Worm (Caenorhabditis elegans) whole organism, L2 larva: ENCODE data around the gene F01D5.5.
A peak's percentile ranks its signal among the peaks of the same experiment; 100 is the strongest.

Experiments used
- C34F6.9 ChIP-seq: fragments of 150-350 bp; optimal IDR thresholded peaks from 2 replicates; lab custom pipeline; 2014; ENCODE audit warnings: missing biosample characterization, missing genetic modification characterization
- F13H6.1 ChIP-seq: sonication (generic microtip); optimal IDR thresholded peaks from 2 replicates; lab custom pipeline; 2016; ENCODE audit warnings: missing genetic modification characterization, missing compliant biosample characterization
- R02D3.7 ChIP-seq: fragments of 150-350 bp; optimal IDR thresholded peaks from 2 replicates; lab custom pipeline; 2014; ENCODE audit warnings: missing biosample characterization, missing genetic modification characterization
- Y55F3AM.14 ChIP-seq: fragments of 200-800 bp; sonication (Bioruptor generic); optimal IDR thresholded peaks from 2 replicates; lab custom pipeline; 2018; ENCODE audit warnings: mild to moderate bottlenecking, missing genetic modification characterization, missing compliant biosample characterization
- ZK546.5 ChIP-seq: sonication (generic microtip); optimal IDR thresholded peaks from 2 replicates; lab custom pipeline; 2017; ENCODE audit warnings: missing biosample characterization, missing genetic modification characterization
- alr-1 ChIP-seq: fragments of 150-350 bp; optimal IDR thresholded peaks from 2 replicates; lab custom pipeline; 2014; ENCODE audit warnings: missing biosample characterization, missing genetic modification characterization
- aly-2 ChIP-seq: fragments of 150-350 bp; optimal IDR thresholded peaks from 2 replicates; lab custom pipeline; 2014; ENCODE audit warnings: missing biosample characterization, missing genetic modification characterization
- ama-1 ChIP-seq: fragments of 150-350 bp; optimal IDR thresholded peaks from 2 replicates; lab custom pipeline; 2018; ENCODE audit warnings: inconsistent platforms
- blmp-1 ChIP-seq: sonication (generic microtip); optimal IDR thresholded peaks from 2 replicates; lab custom pipeline; 2017; ENCODE audit warnings: missing genetic modification characterization, mild to moderate bottlenecking, missing compliant biosample characterization, antibody characterized with exemption, moderate library complexity; ENCODE audit not compliant: insufficient read depth
- ceh-16 ChIP-seq: fragments of 150-350 bp; optimal IDR thresholded peaks from 2 replicates; lab custom pipeline; 2014; ENCODE audit warnings: missing biosample characterization, missing genetic modification characterization
- ceh-82 ChIP-seq: fragments of 150-350 bp; optimal IDR thresholded peaks from 2 replicates; lab custom pipeline; 2014; ENCODE audit warnings: missing biosample characterization, missing genetic modification characterization
- crh-2 ChIP-seq: sonication (generic microtip); optimal IDR thresholded peaks from 2 replicates; lab custom pipeline; 2017; ENCODE audit warnings: missing biosample characterization, missing genetic modification characterization
- egl-27 ChIP-seq: sonication (generic microtip); optimal IDR thresholded peaks from 3 replicates; lab custom pipeline; 2017; ENCODE audit warnings: missing biosample characterization, missing genetic modification reagents, missing genetic modification characterization
- elt-1 ChIP-seq: fragments of 150-350 bp; optimal IDR thresholded peaks from 2 replicates; lab custom pipeline; 2014; ENCODE audit warnings: missing biosample characterization, missing genetic modification characterization
- fos-1 ChIP-seq: fragments of 150-350 bp; optimal IDR thresholded peaks from 2 replicates; lab custom pipeline; 2014; ENCODE audit warnings: missing biosample characterization, missing genetic modification characterization
- gmeb-1 ChIP-seq: fragments of 150-350 bp; optimal IDR thresholded peaks from 2 replicates; lab custom pipeline; 2014; ENCODE audit warnings: missing biosample characterization, missing genetic modification characterization
- lin-11 ChIP-seq: fragments of 150-350 bp; sonication (generic microtip); optimal IDR thresholded peaks from 2 replicates; lab custom pipeline; 2014; ENCODE audit warnings: missing biosample characterization, missing genetic modification characterization, inconsistent platforms, mixed read lengths
- lin-13 ChIP-seq: fragments of 150-350 bp; optimal IDR thresholded peaks from 2 replicates; lab custom pipeline; 2014; ENCODE audit warnings: missing biosample characterization, missing genetic modification reagents, missing genetic modification characterization
- lin-39 ChIP-seq: fragments of 150-350 bp; optimal IDR thresholded peaks from 2 replicates; lab custom pipeline; 2014; ENCODE audit warnings: missing biosample characterization, missing genetic modification reagents, missing genetic modification characterization
- lsy-2 ChIP-seq, 2 experiments: fragments of 150-350 bp in 1 of 2; sonication (generic microtip) in 1 of 2; optimal IDR thresholded peaks; 2 replicates each; lab custom pipeline; 2014 to 2017; ENCODE audit warnings: missing biosample characterization in 2 of 2, missing genetic modification characterization in 2 of 2
- mbf-1 ChIP-seq: sonication (generic microtip); optimal IDR thresholded peaks from 2 replicates; lab custom pipeline; 2017; ENCODE audit warnings: missing biosample characterization, missing genetic modification characterization
- mdl-1 ChIP-seq, 2 experiments: fragments of 150-350 bp in 1 of 2; sonication (generic microtip) in 1 of 2; optimal IDR thresholded peaks; 2 replicates each; lab custom pipeline; 2017; ENCODE audit warnings: missing biosample characterization in 2 of 2, missing genetic modification characterization in 2 of 2
- nhr-10 ChIP-seq: sonication (generic microtip); optimal IDR thresholded peaks from 2 replicates; lab custom pipeline; 2017; ENCODE audit warnings: missing biosample characterization, missing genetic modification characterization
- nhr-11 ChIP-seq: fragments of 150-350 bp; optimal IDR thresholded peaks from 2 replicates; lab custom pipeline; 2014; ENCODE audit warnings: missing biosample characterization, missing genetic modification characterization
- nhr-21 ChIP-seq: fragments of 150-350 bp; optimal IDR thresholded peaks from 2 replicates; lab custom pipeline; 2014; ENCODE audit warnings: missing biosample characterization, missing genetic modification characterization
- nhr-23 ChIP-seq: fragments of 150-350 bp; optimal IDR thresholded peaks from 2 replicates; lab custom pipeline; 2014; ENCODE audit warnings: missing biosample characterization, missing genetic modification reagents, missing genetic modification characterization
- nhr-237 ChIP-seq: fragments of 150-350 bp; optimal IDR thresholded peaks from 2 replicates; lab custom pipeline; 2014; ENCODE audit warnings: missing biosample characterization, missing genetic modification characterization
- nhr-6 ChIP-seq: fragments of 150-350 bp; optimal IDR thresholded peaks from 2 replicates; lab custom pipeline; 2014; ENCODE audit warnings: missing biosample characterization, missing genetic modification characterization
- nhr-77 ChIP-seq: fragments of 150-350 bp; optimal IDR thresholded peaks from 2 replicates; lab custom pipeline; 2014; ENCODE audit warnings: missing biosample characterization, missing genetic modification characterization
- peb-1 ChIP-seq: fragments of 150-350 bp; optimal IDR thresholded peaks from 2 replicates; lab custom pipeline; 2014; ENCODE audit warnings: missing biosample characterization, missing genetic modification characterization
- sem-4 ChIP-seq: fragments of 150-350 bp; optimal IDR thresholded peaks from 2 replicates; lab custom pipeline; 2014; ENCODE audit warnings: missing biosample characterization, missing genetic modification reagents, missing genetic modification characterization
- skn-1 ChIP-seq: sonication (generic microtip); optimal IDR thresholded peaks from 2 replicates; lab custom pipeline; 2017; ENCODE audit warnings: missing biosample characterization, missing genetic modification characterization
- sma-9 ChIP-seq, 2 experiments: fragments of 150-350 bp in 1 of 2; sonication (generic microtip) in 1 of 2; optimal IDR thresholded peaks; 2 replicates each; lab custom pipeline; 2014 to 2016; ENCODE audit warnings: missing genetic modification characterization in 2 of 2, mild to moderate bottlenecking in 1 of 2, missing biosample characterization in 1 of 2, missing compliant biosample characterization in 1 of 2, missing genetic modification reagents in 1 of 2, moderate library complexity in 1 of 2
- snpc-4 ChIP-seq: fragments of 150-350 bp; optimal IDR thresholded peaks from 2 replicates; lab custom pipeline; 2014; ENCODE audit warnings: missing biosample characterization, missing genetic modification characterization
- unc-55 ChIP-seq: fragments of 150-350 bp; sonication (generic microtip); optimal IDR thresholded peaks from 3 replicates; lab custom pipeline; 2014; ENCODE audit warnings: missing biosample characterization, missing genetic modification reagents, missing genetic modification characterization
- zag-1 ChIP-seq: fragments of 150-350 bp; optimal IDR thresholded peaks from 2 replicates; lab custom pipeline; 2014; ENCODE audit warnings: missing biosample characterization, missing genetic modification characterization
- ztf-1 ChIP-seq: fragments of 200-800 bp; sonication (Bioruptor generic); conservative IDR thresholded peaks from 2 replicates; pipeline ENCODE4 v1.3.6; 2022; ENCODE audit warnings: missing genetic modification characterization, missing compliant biosample characterization
- ztf-11 ChIP-seq: sonication (generic microtip); optimal IDR thresholded peaks from 2 replicates; lab custom pipeline; 2017; ENCODE audit warnings: missing biosample characterization, missing genetic modification characterization
- ztf-4 ChIP-seq: fragments of 150-350 bp; optimal IDR thresholded peaks from 2 replicates; lab custom pipeline; 2014; ENCODE audit warnings: missing biosample characterization, missing genetic modification characterization

F01D5.5 gene

ce11 chrII:14018192-14018591 is 16.1 kb upstream of the F01D5.5 start (continued):
- TF ChIP-seq C34F6.9 (tag; lab: Kevin White, UChicago) (peak; percentile 44), crh-2 (tag; lab: Kevin White, UChicago) (peak; percentile 85), lsy-2 (tag; optimal IDR thresholded peaks at IDR 0.05; lab: Kevin White, UChicago) (peak; percentile 66 to 77), nhr-23 (no peak), snpc-4 (peak; percentile 99), ztf-11 (no peak)

- no peak for TF ChIP-seq skn-1
- no peak for TF ChIP-seq C34F6.9 (tag; lab: Kevin White, UChicago)
- no peak for TF ChIP-seq nhr-77 (tag; lab: Kevin White, UChicago)
- no peak for TF ChIP-seq elt-1 (tag; lab: Kevin White, UChicago)
- no peak for TF ChIP-seq ama-1
- no peak for TF ChIP-seq alr-1 (tag; lab: Kevin White, UChicago)
- TF ChIP-seq R02D3.7 (tag; lab: Kevin White, UChicago) = no peak
- no peak for TF ChIP-seq fos-1
- no peak for TF ChIP-seq mdl-1 (tag; optimal IDR thresholded peaks at IDR 0.05; lab: Kevin White, UChicago)
- no peak for TF ChIP-seq peb-1
- TF ChIP-seq mbf-1 (tag; lab: Kevin White, UChicago) = no peak
- no peak for TF ChIP-seq nhr-11
- no peak for TF ChIP-seq ceh-82 (tag; lab: Kevin White, UChicago)
- TF ChIP-seq ztf-4 (tag; lab: Kevin White, UChicago) = no peak
- TF ChIP-seq nhr-21 (tag; lab: Kevin White, UChicago) = no peak
- TF ChIP-seq lsy-2 (tag; optimal IDR thresholded peaks at IDR 0.05; lab: Kevin White, UChicago) = no peak
- TF ChIP-seq nhr-237 = no peak
- TF ChIP-seq F13H6.1 = no peak
- TF ChIP-seq unc-55 (GFP tag; lab: Kevin White, UChicago) = no peak
- no peak for TF ChIP-seq ceh-16 (tag; lab: Kevin White, UChicago)
Measured at ce11 chrII:14016865-14017264, 14.8 kb upstream of the F01D5.5 start, which contains the start of gene cyp-37A1. Gene cyp-37A1 (minus strand): TSS chrII:14016965.

DNA sequence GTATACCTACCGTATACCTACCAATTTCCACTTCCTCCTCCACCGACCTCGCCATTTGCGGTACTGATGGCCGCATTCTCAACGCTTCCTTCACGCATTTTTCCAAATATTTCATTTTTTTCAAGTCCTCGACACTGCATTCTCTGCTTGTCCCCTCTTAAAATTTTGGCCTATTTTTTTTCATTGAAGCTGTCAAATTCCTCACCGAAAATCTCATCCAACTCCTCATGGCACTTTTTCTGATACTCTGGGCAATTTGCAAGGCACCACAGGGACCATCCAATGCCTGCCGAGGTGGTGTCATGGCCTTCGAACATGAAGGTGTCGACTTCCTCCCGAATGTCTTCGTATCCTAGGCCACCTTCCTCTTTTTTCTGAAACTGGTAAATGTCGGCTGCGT is 12.5 kb upstream of the F01D5.5 start:
- TF ChIP-seq nhr-6 (tag; lab: Kevin White, UChicago) = no peak
- no peak for TF ChIP-seq blmp-1
- no peak for TF ChIP-seq Y55F3AM.14
- no peak for TF ChIP-seq zag-1 (tag; lab: Kevin White, UChicago)
- TF ChIP-seq lin-13 = no peak
- no peak for TF ChIP-seq nhr-11
- TF ChIP-seq ztf-1 (GFP tag; lab: Robert Waterston, UW) = no peak
- TF ChIP-seq nhr-77 (tag; lab: Kevin White, UChicago) = no peak
- TF ChIP-seq nhr-10 (tag; lab: Kevin White, UChicago) = no peak
- no peak for TF ChIP-seq R02D3.7 (tag; lab: Kevin White, UChicago)
- no peak for TF ChIP-seq egl-27 (tag; lab: Kevin White, UChicago)
- no peak for TF ChIP-seq lsy-2 (tag; optimal IDR thresholded peaks at IDR 0.05; lab: Kevin White, UChicago)
- TF ChIP-seq ama-1 = no peak
- no peak for TF ChIP-seq sma-9 (GFP tag; optimal IDR thresholded peaks at IDR 0.05; lab: Kevin White, UChicago)
- TF ChIP-seq sma-9 (tag; optimal IDR thresholded peaks at IDR 0.05; lab: Kevin White, UChicago) = no peak
- TF ChIP-seq C34F6.9 (tag; lab: Kevin White, UChicago) = no peak

DNA sequence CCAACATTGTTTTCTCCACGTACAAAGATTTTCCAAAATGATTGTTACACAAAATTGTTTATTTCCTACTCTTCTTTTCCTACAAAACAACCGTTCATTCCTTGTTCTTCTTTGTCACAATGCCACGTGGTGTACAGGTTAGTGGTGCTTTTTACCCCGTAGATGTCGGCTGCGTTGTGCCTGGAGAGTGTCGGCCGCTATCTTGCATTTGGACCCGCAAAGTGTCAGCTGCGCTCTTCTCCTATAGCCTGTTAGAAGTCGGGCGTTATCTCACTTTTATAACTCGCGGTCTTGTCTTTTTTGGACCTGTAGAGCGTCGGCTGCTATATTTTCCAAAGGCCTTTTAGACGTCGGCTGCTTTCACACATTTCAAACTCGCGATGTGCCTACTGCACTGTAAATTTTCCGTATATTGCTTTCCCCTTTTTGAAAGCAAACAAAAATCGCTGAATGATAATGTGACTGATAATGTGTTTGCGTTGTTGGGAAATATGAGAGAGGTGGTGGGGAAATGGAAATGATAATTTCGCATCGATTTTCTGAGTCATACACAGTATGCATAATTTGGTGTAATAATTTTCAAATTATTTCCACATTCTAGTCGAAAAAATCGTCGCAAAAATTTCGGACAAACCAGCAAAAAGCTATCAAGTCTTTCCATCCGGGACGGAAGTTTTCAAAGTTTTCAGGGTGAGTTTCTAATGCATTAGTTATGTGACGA is 8.7 kb upstream of the F01D5.5 start, which contains the start of gene F01D5.8:
Gene F01D5.8, plus strand, starts transcription at position 51 of the 721 bp plus-strand sequence.
- peak; percentile 47 for TF ChIP-seq snpc-4
- TF ChIP-seq ceh-82 (tag; lab: Kevin White, UChicago) = no peak
- no peak for TF ChIP-seq unc-55 (GFP tag; lab: Kevin White, UChicago)
- peak; percentile 75 for TF ChIP-seq fos-1

ce11 chrII:14008359-14008758 is 6.3 kb upstream of the F01D5.5 start, which contains the start of gene F01D5.7:
Gene F01D5.7 (plus strand): TSS chrII:14008659.
- no peak for TF ChIP-seq mbf-1 (tag; lab: Kevin White, UChicago)
- no peak for TF ChIP-seq nhr-21 (tag; lab: Kevin White, UChicago)
- TF ChIP-seq lin-11 (tag; lab: Kevin White, UChicago) = no peak
- TF ChIP-seq aly-2 (tag; lab: Kevin White, UChicago) = no peak
- no peak for TF ChIP-seq lin-39 (tag; lab: Kevin White, UChicago)
- no peak for TF ChIP-seq fos-1
- no peak for TF ChIP-seq ZK546.5 (tag; lab: Kevin White, UChicago)
- TF ChIP-seq zag-1 (tag; lab: Kevin White, UChicago) = no peak
- no peak for TF ChIP-seq peb-1
- no peak for TF ChIP-seq sem-4 (tag; lab: Kevin White, UChicago)
- no peak for TF ChIP-seq gmeb-1 (tag; lab: Kevin White, UChicago)
- no peak for TF ChIP-seq egl-27 (tag; lab: Kevin White, UChicago)
